Worm (Caenorhabditis elegans): ENCODE measurements around the gene F10E9.10.
"Not testable (repeated sequence)": the region's sequence is repeated elsewhere in the genome, so short reads cannot be mapped to it uniquely, and the experiment has no call there.

The F10E9.10 gene

ce11 chrIII:8344283-8344682 lies 24.2 kb upstream of the F10E9.10 start, which contains the start of gene ZC262.7:
ZC262.7 (minus strand) TSS chrIII:8344336.
- TF ChIP-seq snpc-1.2 (GFP tag; IDR thresholded peaks at IDR 0.05): peak; percentile 17; the same call in 1 of the 2 replicates
- TF ChIP-seq Y48G9A.11 (GFP tag; IDR thresholded peaks at IDR 0.05): peak; percentile 37; the same call in 1 of the 2 replicates
- peak; percentile 72 for TF ChIP-seq mdt-29 (GFP tag; IDR thresholded peaks at IDR 0.05)
- peak; percentile 44; the same call in 1 of the 2 replicates for TF ChIP-seq arid-1 (GFP tag; conservative IDR thresholded peaks at IDR 0.05)
- peak; percentile 62; the same call in 1 of the 2 replicates for TF ChIP-seq lin-1 (GFP tag; IDR thresholded peaks at IDR 0.05)

- TF ChIP-seq lin-15B (tag; optimal IDR thresholded peaks at IDR 0.05); nhr-10 (tag; optimal IDR thresholded peaks at IDR 0.05); saeg-2 (GFP tag; IDR thresholded peaks at IDR 0.05): not testable (repeated sequence)
Measured at ce11 chrIII:8339372-8339771, 19.3 kb upstream of the F10E9.10 start, which contains the start of gene clc-28. clc-28 (minus strand) TSS chrIII:8339472.

ce11 chrIII:8335585-8335984 lies 15.5 kb upstream of the F10E9.10 start:
- TF ChIP-seq set-16 (GFP tag; IDR thresholded peaks at IDR 0.05): peak; percentile 78

ce11 chrIII:8334432-8334831 lies 14.3 kb upstream of the F10E9.10 start, which contains the start of gene ZC262.4:
ZC262.4 (minus strand) TSS chrIII:8334532.
- TF ChIP-seq ZK337.2 (GFP tag; IDR thresholded peaks at IDR 0.05) (no peak), Y48G9A.11 (GFP tag; IDR thresholded peaks at IDR 0.05) (no peak), lin-39 (tag; optimal IDR thresholded peaks at IDR 0.05) (no peak), dmd-9 (GFP tag; IDR thresholded peaks at IDR 0.05) (no peak), mep-1 (tag; optimal IDR thresholded peaks at IDR 0.05) (no peak), zip-2 (tag; optimal IDR thresholded peaks at IDR 0.05) (no peak), nhr-77 (tag; optimal IDR thresholded peaks at IDR 0.05) (no peak), aha-1 (tag) (no peak), lin-38 (GFP tag; IDR thresholded peaks at IDR 0.05) (no peak), ztf-11 (tag; optimal IDR thresholded peaks at IDR 0.05) (no peak), zag-1 (tag; optimal IDR thresholded peaks at IDR 0.05) (no peak), unc-39 (tag; optimal IDR thresholded peaks at IDR 0.05) (no peak), mdt-29 (GFP tag; IDR thresholded peaks at IDR 0.05) (no peak)

- TF ChIP-seq pqm-1 (tag; optimal IDR thresholded peaks at IDR 0.05) (no peak), lsy-2 (tag; optimal IDR thresholded peaks at IDR 0.05) (peak; percentile 22 to 97), mep-1 (tag; optimal IDR thresholded peaks at IDR 0.05) (peak; percentile 6), gei-8 (GFP tag; optimal IDR thresholded peaks at IDR 0.05) (no peak), hif-1 (tag; optimal IDR thresholded peaks at IDR 0.05) (no peak), daf-16 (GFP tag; optimal IDR thresholded peaks at IDR 0.05) (no peak), daf-16 (tag; optimal IDR thresholded peaks at IDR 0.05) (peak; percentile 40), egl-43 (GFP tag; IDR thresholded peaks at IDR 0.05) (no peak), Y48G9A.11 (GFP tag; IDR thresholded peaks at IDR 0.05) (no peak), unc-39 (tag; optimal IDR thresholded peaks at IDR 0.05) (no peak), hlh-30 (tag; optimal IDR thresholded peaks at IDR 0.05; ENCODE audit: insufficient read depth) (peak; percentile 90), dve-1 (tag; optimal IDR thresholded peaks at IDR 0.05; ENCODE audit: insufficient read depth) (no peak), ztf-7 (tag; optimal IDR thresholded peaks at IDR 0.05) (no peak), sdz-12 (GFP tag; optimal IDR thresholded peaks at IDR 0.05) (no peak), nhr-10 (tag; optimal IDR thresholded peaks at IDR 0.05) (no peak), dpl-1 (GFP tag; optimal IDR thresholded peaks at IDR 0.05) (peak; percentile 48), ceh-20 (GFP tag; IDR thresholded peaks at IDR 0.05) (no peak), nhr-237 (tag; optimal IDR thresholded peaks at IDR 0.05) (no peak), aha-1 (tag) (no peak), mes-2 (tag; optimal IDR thresholded peaks at IDR 0.05; ENCODE audit: poor library complexity, severe bottlenecking) (peak; percentile 57), vab-7 (GFP tag; IDR thresholded peaks at IDR 0.05) (no peak), snpc-4 (tag; optimal IDR thresholded peaks at IDR 0.05) (no peak), ceh-32 (tag; optimal IDR thresholded peaks at IDR 0.05; ENCODE audit: poor library complexity) (no peak), lin-39 (tag; optimal IDR thresholded peaks at IDR 0.05) (no peak), mxl-3 (GFP tag; optimal IDR thresholded peaks at IDR 0.05) (no peak)
Measured at ce11 chrIII:8331779-8332178, 11.7 kb upstream of the F10E9.10 start, which contains the start of the genes mrps-18A and ZC262.2. mrps-18A (minus strand) TSS chrIII:8331919. ZC262.2 (plus strand) TSS chrIII:8332062.

Measured in whole organism, L4 larva.